Fruit fly (Drosophila melanogaster) whole organism, pupa: ENCODE data around the gene kirre.

ENCODE experiments used
- CG10348 ChIP-seq: fragments of 200-800 bp; sonication (Bioruptor generic); IDR thresholded peaks from 2 replicates; pipeline ENCODE4 v1.3.6; 2022; ENCODE audit warnings: missing biosample characterization, missing genetic modification characterization
- CG12605 ChIP-seq: fragments of 200-800 bp; sonication (Bioruptor generic); IDR thresholded peaks from 2 replicates; pipeline ENCODE4 v1.3.6; 2022; ENCODE audit warnings: missing biosample characterization, missing genetic modification characterization
- CG13204 ChIP-seq: fragments of 200-800 bp; sonication (Bioruptor generic); optimal IDR thresholded peaks from 2 replicates; lab custom pipeline; 2018; ENCODE audit warnings: missing biosample characterization, mild to moderate bottlenecking, missing genetic modification characterization, moderate library complexity
- CG14655 ChIP-seq: fragments of 200-800 bp; sonication (Bioruptor generic); optimal IDR thresholded peaks from 3 replicates; lab custom pipeline; 2017; ENCODE audit warnings: mild to moderate bottlenecking, missing biosample characterization, missing genetic modification reagents, missing genetic modification characterization
- CG15710 ChIP-seq: fragments of 200-800 bp; sonication (Bioruptor generic); optimal IDR thresholded peaks from 2 replicates; lab custom pipeline; 2018; ENCODE audit warnings: missing biosample characterization, mild to moderate bottlenecking, missing genetic modification characterization, moderate library complexity
- CG17806 ChIP-seq: fragments of 200-800 bp; sonication (Bioruptor generic); optimal IDR thresholded peaks from 2 replicates; lab custom pipeline; 2018; ENCODE audit warnings: missing biosample characterization, mild to moderate bottlenecking, missing genetic modification characterization, moderate library complexity
- CG32121 ChIP-seq: fragments of 200-800 bp; sonication (Bioruptor generic); IDR thresholded peaks from 2 replicates; pipeline ENCODE4 v1.3.6; 2022; ENCODE audit warnings: missing biosample characterization, missing genetic modification characterization
- CG34367 ChIP-seq: fragments of 200-800 bp; sonication (Bioruptor generic); optimal IDR thresholded peaks from 2 replicates; lab custom pipeline; 2018; ENCODE audit warnings: missing biosample characterization, mild to moderate bottlenecking, missing genetic modification characterization
- CG4496 ChIP-seq: fragments of 200-800 bp; sonication (Bioruptor generic); IDR thresholded peaks from 3 replicates; pipeline ENCODE4 v1.3.6; 2022; ENCODE audit warnings: missing biosample characterization, missing genetic modification characterization
- CG8159 ChIP-seq: fragments of 200-800 bp; sonication (Bioruptor generic); optimal IDR thresholded peaks from 3 replicates; lab custom pipeline; 2018; ENCODE audit warnings: missing biosample characterization, mild to moderate bottlenecking, missing genetic modification characterization, moderate library complexity
- CG8301 ChIP-seq: fragments of 200-800 bp; sonication (Bioruptor generic); optimal IDR thresholded peaks from 2 replicates; lab custom pipeline; 2018; ENCODE audit warnings: missing biosample characterization, mild to moderate bottlenecking, missing genetic modification characterization
- CG9948 ChIP-seq: fragments of 200-800 bp; sonication (Bioruptor generic); optimal IDR thresholded peaks from 2 replicates; lab custom pipeline; 2018; ENCODE audit warnings: missing biosample characterization, mild to moderate bottlenecking, missing genetic modification characterization, moderate library complexity
- D1 ChIP-seq: fragments of 200-800 bp; sonication (Bioruptor generic); optimal IDR thresholded peaks from 2 replicates; lab custom pipeline; 2018; ENCODE audit warnings: missing biosample characterization, mild to moderate bottlenecking, missing genetic modification characterization, moderate library complexity
- EcR ChIP-seq: fragments of 200-800 bp; sonication (Bioruptor generic); optimal IDR thresholded peaks from 3 replicates; lab custom pipeline; 2019; ENCODE audit warnings: missing biosample characterization, missing genetic modification characterization, mild to moderate bottlenecking, moderate library complexity, missing genetic modification reagents
- Ets98B ChIP-seq: fragments of 200-800 bp; sonication (Bioruptor generic); IDR thresholded peaks from 2 replicates; pipeline ENCODE4 v1.3.6; 2022; ENCODE audit warnings: missing biosample characterization, missing genetic modification characterization
- Pif1A ChIP-seq: fragments of 200-800 bp; sonication (Bioruptor generic); optimal IDR thresholded peaks from 3 replicates; lab custom pipeline; 2016; ENCODE audit warnings: missing biosample characterization, missing genetic modification characterization
- Pif1B ChIP-seq: fragments of 200-800 bp; sonication (Bioruptor generic); optimal IDR thresholded peaks from 3 replicates; lab custom pipeline; 2016; ENCODE audit warnings: missing biosample characterization, missing genetic modification characterization
- Snoo ChIP-seq: fragments of 200-800 bp; sonication (Bioruptor generic); optimal IDR thresholded peaks from 3 replicates; lab custom pipeline; 2017; ENCODE audit warnings: missing biosample characterization, mild to moderate bottlenecking, missing genetic modification characterization, inconsistent platforms
- fd96Ca ChIP-seq: fragments of 200-800 bp; sonication (Bioruptor generic); IDR thresholded peaks from 3 replicates; pipeline ENCODE4 v1.3.6; 2022; ENCODE audit warnings: missing biosample characterization, missing genetic modification characterization
- gl ChIP-seq: fragments of 200-800 bp; sonication (Bioruptor generic); optimal IDR thresholded peaks from 2 replicates; lab custom pipeline; 2018; ENCODE audit warnings: missing biosample characterization, mild to moderate bottlenecking, missing genetic modification characterization
- rn ChIP-seq: fragments of 200-800 bp; sonication (Bioruptor generic); IDR thresholded peaks from 2 replicates; pipeline ENCODE4 v1.3.6; 2022; ENCODE audit warnings: missing biosample characterization, missing genetic modification characterization

Gene kirre

DNA sequence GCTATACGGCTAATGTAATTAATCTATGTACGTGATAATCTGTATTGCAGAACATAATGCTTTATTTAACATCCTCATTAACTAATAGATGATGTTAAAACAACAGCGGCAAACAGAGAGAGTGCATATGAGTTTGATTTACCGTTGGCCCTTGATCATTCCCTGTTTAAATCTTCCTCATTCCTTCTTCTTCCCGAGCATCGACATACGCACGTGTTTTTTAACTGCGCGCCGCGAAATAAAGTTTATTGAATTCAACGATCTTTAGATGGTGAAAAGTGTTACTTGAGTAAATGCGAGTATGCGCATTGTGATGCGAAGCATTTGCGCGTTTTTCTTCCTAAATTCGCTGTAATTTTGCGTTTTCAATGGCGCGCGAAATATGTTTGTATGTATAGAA lies at the start of gene kirre:
Gene kirre (plus strand): TSS at position 301 of the 400 bp plus-strand sequence.
- no peak for TF ChIP-seq Pif1A (GFP tag; lab: Kevin White, UChicago)
- TF ChIP-seq CG9948 (tag; lab: Kevin White, UChicago) = no peak
- TF ChIP-seq Snoo (tag; lab: Kevin White, UChicago) = no peak
- TF ChIP-seq CG4496 (GFP tag; lab: Robert Waterston, UW) = no peak
- no peak for TF ChIP-seq CG12605 (GFP tag; lab: Robert Waterston, UW)
- no peak for TF ChIP-seq Pif1B (GFP tag; lab: Kevin White, UChicago)
- TF ChIP-seq fd96Ca = no peak
- no peak for TF ChIP-seq EcR (GFP tag; lab: Kevin White, UChicago)
- TF ChIP-seq CG14655 = no peak
- no peak for TF ChIP-seq D1 (tag; lab: Kevin White, UChicago)
- no peak for TF ChIP-seq CG8301 (tag; lab: Kevin White, UChicago)
- TF ChIP-seq rn (GFP tag; lab: Robert Waterston, UW) = no peak
- TF ChIP-seq CG8159 = no peak
- no peak for TF ChIP-seq CG17806 (tag; lab: Kevin White, UChicago)
- no peak for TF ChIP-seq Ets98B (GFP tag; lab: Robert Waterston, UW)
- TF ChIP-seq gl = no peak
- TF ChIP-seq CG15710 (tag; lab: Kevin White, UChicago) = no peak
- TF ChIP-seq CG10348 (GFP tag; lab: Robert Waterston, UW) = no peak
- TF ChIP-seq CG34367 (tag; lab: Kevin White, UChicago) = no peak
- TF ChIP-seq CG32121 (GFP tag; lab: Robert Waterston, UW) = no peak

- no peak for TF ChIP-seq CG15710 (tag; lab: Kevin White, UChicago)
- TF ChIP-seq CG8301 (tag; lab: Kevin White, UChicago) = no peak
- TF ChIP-seq CG9948 (tag; lab: Kevin White, UChicago) = no peak
- TF ChIP-seq D1 (tag; lab: Kevin White, UChicago) = no peak
- no peak for TF ChIP-seq CG8159
- no peak for TF ChIP-seq CG17806 (tag; lab: Kevin White, UChicago)
- TF ChIP-seq CG13204 (GFP tag; lab: Kevin White, UChicago) = no peak
- no peak for TF ChIP-seq fd96Ca
Observed at dm6 chrX:2693786-2694185, 46.4 kb upstream of the kirre start, which contains the start of gene dyw. dyw (minus strand) TSS chrX:2693886.

- TF ChIP-seq CG34367 (tag; lab: Kevin White, UChicago) = no peak
- no peak for TF ChIP-seq D1 (tag; lab: Kevin White, UChicago)
- no peak for TF ChIP-seq Snoo (tag; lab: Kevin White, UChicago)
- TF ChIP-seq EcR (GFP tag; lab: Kevin White, UChicago) = no peak
- no peak for TF ChIP-seq CG32121 (GFP tag; lab: Robert Waterston, UW)
- no peak for TF ChIP-seq CG15710 (tag; lab: Kevin White, UChicago)
- no peak for TF ChIP-seq CG8159
- TF ChIP-seq Pif1A (GFP tag; lab: Kevin White, UChicago) = no peak
- TF ChIP-seq, all 21 proteins: peak for 0
Observed at dm6 chrX:2698064-2698894, 41.9 kb upstream of the kirre start, which contains the start of the genes Spg7 and Lint-O. Spg7 (minus strand) TSS chrX:2698211. Lint-O (plus strand) TSS chrX:2698701.

DNA sequence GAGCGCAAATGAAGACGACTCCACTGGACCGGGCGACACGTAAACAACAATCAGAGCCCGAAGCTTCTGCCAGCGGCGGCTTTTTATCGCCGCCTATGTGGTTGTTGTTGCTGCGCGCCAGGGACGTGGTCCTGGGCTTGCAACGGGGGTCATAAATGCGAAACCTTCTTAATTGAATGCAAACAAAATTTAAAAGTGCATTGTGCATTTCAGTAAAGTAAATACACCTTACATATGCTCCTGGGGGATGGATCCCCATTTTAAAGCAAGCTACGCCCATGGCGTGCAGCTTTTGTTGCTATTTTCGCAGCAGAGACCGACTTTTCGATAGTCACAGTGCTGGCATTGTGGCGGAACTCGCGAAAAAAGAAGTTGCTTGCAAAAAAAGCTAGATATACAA lies 36.5 kb upstream of the kirre start, which contains the start of gene Ugalt:
Gene Ugalt (minus strand): TSS at position 160 of the 400 bp plus-strand sequence.
- peak; percentile 100 for TF ChIP-seq D1 (tag; lab: Kevin White, UChicago)
- TF ChIP-seq CG4496 (GFP tag; lab: Robert Waterston, UW) = peak; percentile 100
- TF ChIP-seq CG14655 = peak; percentile 100
- TF ChIP-seq CG9948 (tag; lab: Kevin White, UChicago) = peak; percentile 100
- TF ChIP-seq rn (GFP tag; lab: Robert Waterston, UW) = peak; percentile 100
- peak; percentile 100 for TF ChIP-seq CG32121 (GFP tag; lab: Robert Waterston, UW)
- TF ChIP-seq CG34367 (tag; lab: Kevin White, UChicago) = peak; percentile 100
- peak; percentile 100 for TF ChIP-seq Pif1B (GFP tag; lab: Kevin White, UChicago)
- peak; percentile 100 for TF ChIP-seq CG10348 (GFP tag; lab: Robert Waterston, UW)
- TF ChIP-seq gl = peak; percentile 100
- peak; percentile 100 for TF ChIP-seq CG12605 (GFP tag; lab: Robert Waterston, UW)
- peak; percentile 100 for TF ChIP-seq Ets98B (GFP tag; lab: Robert Waterston, UW)
- peak; percentile 83 for TF ChIP-seq EcR (GFP tag; lab: Kevin White, UChicago)
- TF ChIP-seq CG13204 (GFP tag; lab: Kevin White, UChicago) = peak; percentile 100
- TF ChIP-seq CG8159 = peak; percentile 100
- TF ChIP-seq Snoo (tag; lab: Kevin White, UChicago) = peak; percentile 100
- TF ChIP-seq CG17806 (tag; lab: Kevin White, UChicago) = peak; percentile 100
- peak; percentile 100 for TF ChIP-seq fd96Ca
- peak; percentile 100 for TF ChIP-seq CG8301 (tag; lab: Kevin White, UChicago)
- peak; percentile 100 for TF ChIP-seq CG15710 (tag; lab: Kevin White, UChicago)
- TF ChIP-seq Pif1A (GFP tag; lab: Kevin White, UChicago) = peak; percentile 100

DNA sequence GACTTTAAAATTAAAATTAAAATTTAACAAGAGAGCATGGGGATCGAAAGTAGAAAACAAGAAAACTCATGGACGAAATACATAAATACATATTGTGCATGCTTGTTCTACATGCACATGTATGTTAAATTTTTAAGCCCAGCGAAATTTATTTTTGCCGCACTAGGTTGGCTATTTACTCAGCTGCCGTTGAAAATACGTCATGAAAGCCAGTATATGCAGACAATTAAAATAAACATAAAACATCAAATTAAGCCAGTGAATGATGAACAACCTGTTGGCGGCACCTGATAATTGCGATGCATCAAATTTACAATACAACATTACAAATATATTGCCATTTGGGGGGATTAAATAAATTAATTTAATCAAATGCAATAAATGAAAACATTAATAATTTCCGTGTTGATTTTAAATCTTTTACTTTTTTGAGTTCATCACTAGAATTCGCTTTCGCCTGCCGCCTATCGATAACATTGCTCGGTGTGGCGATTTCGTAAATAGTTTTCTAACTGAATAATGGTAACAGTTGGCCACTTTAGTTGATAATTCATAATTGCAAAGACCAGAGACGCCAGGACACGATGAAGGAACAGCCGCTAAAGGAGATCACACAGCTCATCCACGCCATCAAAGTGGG lies 35.9 kb upstream of the kirre start, which contains the start of gene eIF2Bbeta:
Gene eIF2Bbeta (plus strand): TSS at position 438 of the 640 bp plus-strand sequence.
- TF ChIP-seq Pif1A (GFP tag; lab: Kevin White, UChicago) = no peak
